Worm (Caenorhabditis elegans) whole organism, young adult: ENCODE data around the gene ZK938.1.

Source experiments
- B0019.2 ChIP-seq: fragments of 200-800 bp; sonication (Bioruptor generic); conservative IDR thresholded peaks from 2 replicates; pipeline ENCODE4 v1.3.6; 2022; ENCODE audit warnings: missing genetic modification reagents, missing genetic modification characterization, missing compliant biosample characterization
- B0035.1 ChIP-seq: sonication (generic microtip); optimal IDR thresholded peaks from 2 replicates; lab custom pipeline; 2016; ENCODE audit warnings: missing genetic modification characterization, mild to moderate bottlenecking, missing compliant biosample characterization, missing genotype, missing genetic modification reagents
- D2030.7 ChIP-seq: fragments of 200-800 bp; sonication (Bioruptor generic); IDR thresholded peaks from 2 replicates; pipeline ENCODE4 v1.3.6; 2022; ENCODE audit warnings: missing genetic modification reagents, missing genetic modification characterization, missing compliant biosample characterization
- F10E7.11 ChIP-seq: sonication (generic microtip); optimal IDR thresholded peaks from 2 replicates; lab custom pipeline; 2017; ENCODE audit warnings: mild to moderate bottlenecking, missing genetic modification characterization, moderate library complexity, missing compliant biosample characterization
- F23B12.7 ChIP-seq: sonication (generic microtip); optimal IDR thresholded peaks from 2 replicates; lab custom pipeline; 2017; ENCODE audit warnings: missing genetic modification characterization, mild to moderate bottlenecking, missing compliant biosample characterization, antibody characterized with exemption, moderate library complexity; ENCODE audit not compliant: insufficient read depth
- F33H1.4 ChIP-seq: fragments of 200-800 bp; sonication (Bioruptor generic); IDR thresholded peaks from 2 replicates; pipeline ENCODE4 v1.3.6; 2022; ENCODE audit warnings: missing genetic modification reagents, missing genetic modification characterization, missing compliant biosample characterization
- F37B4.10 ChIP-seq: fragments of 200-800 bp; sonication (Bioruptor generic); IDR thresholded peaks from 2 replicates; pipeline ENCODE4 v1.3.6; 2022; ENCODE audit warnings: missing genetic modification characterization, missing compliant biosample characterization
- F49E8.2 ChIP-seq: sonication (generic microtip); optimal IDR thresholded peaks from 3 replicates; lab custom pipeline; 2017; ENCODE audit warnings: missing genetic modification characterization, mild to moderate bottlenecking, missing compliant biosample characterization, antibody characterized with exemption, moderate library complexity; ENCODE audit not compliant: insufficient read depth
- F52B5.7 ChIP-seq: sonication (generic microtip); optimal IDR thresholded peaks from 2 replicates; lab custom pipeline; 2016; ENCODE audit warnings: mild to moderate bottlenecking, missing genetic modification characterization, missing compliant biosample characterization
- K11D2.4 ChIP-seq: fragments of 200-800 bp; sonication (Bioruptor generic); IDR thresholded peaks from 2 replicates; pipeline ENCODE4 v1.3.6; 2022; ENCODE audit warnings: missing genetic modification reagents, missing genetic modification characterization, missing compliant biosample characterization
- K12H6.12 ChIP-seq: fragments of 200-800 bp; sonication (Bioruptor generic); optimal IDR thresholded peaks from 2 replicates; lab custom pipeline; 2018; ENCODE audit warnings: mild to moderate bottlenecking, missing genetic modification characterization, missing compliant biosample characterization
- T07F8.4 ChIP-seq: sonication (generic microtip); optimal IDR thresholded peaks from 2 replicates; lab custom pipeline; 2016; ENCODE audit warnings: mild to moderate bottlenecking, missing genetic modification characterization, moderate library complexity, missing compliant biosample characterization
- T26A5.8 ChIP-seq: sonication (generic microtip); optimal IDR thresholded peaks from 2 replicates; lab custom pipeline; 2016; ENCODE audit warnings: missing genetic modification characterization, missing compliant biosample characterization
- Y53G8AR.9 ChIP-seq: fragments of 200-800 bp; sonication (Bioruptor generic); conservative IDR thresholded peaks from 2 replicates; pipeline ENCODE4 v1.3.6; 2022; ENCODE audit warnings: missing genetic modification reagents, missing genetic modification characterization, missing compliant biosample characterization
- akir-1 ChIP-seq: fragments of 200-800 bp; sonication (Bioruptor generic); optimal IDR thresholded peaks from 2 replicates; lab custom pipeline; 2018; ENCODE audit warnings: mild to moderate bottlenecking, missing genetic modification characterization, moderate library complexity, missing compliant biosample characterization
- atf-7 ChIP-seq: sonication (generic microtip); optimal IDR thresholded peaks from 2 replicates; lab custom pipeline; 2017; ENCODE audit warnings: mild to moderate bottlenecking, missing genetic modification characterization, missing compliant biosample characterization
- athp-1 ChIP-seq: sonication (generic microtip); optimal IDR thresholded peaks from 2 replicates; lab custom pipeline; 2017; ENCODE audit warnings: mild to moderate bottlenecking, missing genetic modification characterization, missing compliant biosample characterization
- dox-1 ChIP-seq: fragments of 200-800 bp; sonication (Bioruptor generic); IDR thresholded peaks from 2 replicates; pipeline ENCODE4 v1.3.6; 2022; ENCODE audit warnings: missing genetic modification reagents, missing genetic modification characterization, missing compliant biosample characterization
- fkh-3 ChIP-seq: sonication (generic microtip); optimal IDR thresholded peaks from 2 replicates; lab custom pipeline; 2016; ENCODE audit warnings: mild to moderate bottlenecking, missing genetic modification characterization, missing compliant biosample characterization
- him-1 ChIP-seq: sonication (generic microtip); optimal IDR thresholded peaks from 2 replicates; lab custom pipeline; 2016; ENCODE audit warnings: missing genotype, missing genetic modification reagents, missing genetic modification characterization, missing compliant biosample characterization
- hlh-12 ChIP-seq: sonication (generic microtip); optimal IDR thresholded peaks from 2 replicates; lab custom pipeline; 2016; ENCODE audit warnings: missing genetic modification characterization, missing compliant biosample characterization
- lin-35 ChIP-seq, 3 experiments: fragments of 150-350 bp in 2 of 3; sonication (generic microtip) in 1 of 3; optimal IDR thresholded peaks; 2 replicates each; lab custom pipeline; 2014 to 2018; ENCODE audit warnings: missing biosample characterization in 3 of 3, missing genetic modification characterization in 3 of 3, missing genetic modification reagents in 3 of 3
- lir-1 ChIP-seq: fragments of 200-800 bp; sonication (Bioruptor generic); conservative IDR thresholded peaks from 2 replicates; pipeline ENCODE4 v1.3.6; 2022; ENCODE audit warnings: missing genetic modification reagents, missing genetic modification characterization, missing compliant biosample characterization
- lsl-1 ChIP-seq: fragments of 200-800 bp; sonication (Bioruptor generic); optimal IDR thresholded peaks from 2 replicates; lab custom pipeline; 2018; ENCODE audit warnings: mild to moderate bottlenecking, missing genetic modification characterization, moderate library complexity, missing compliant biosample characterization
- madf-3 ChIP-seq: fragments of 200-800 bp; sonication (Bioruptor generic); IDR thresholded peaks from 2 replicates; pipeline ENCODE4 v1.3.6; 2022; ENCODE audit warnings: missing genetic modification reagents, missing genetic modification characterization, missing compliant biosample characterization
- madf-6 ChIP-seq: fragments of 200-800 bp; sonication (Bioruptor generic); IDR thresholded peaks from 2 replicates; pipeline ENCODE4 v1.3.6; 2022; ENCODE audit warnings: missing genetic modification reagents, missing genetic modification characterization, missing compliant biosample characterization
- madf-8 ChIP-seq: fragments of 200-800 bp; sonication (Bioruptor generic); conservative IDR thresholded peaks from 2 replicates; pipeline ENCODE4 v1.3.6; 2022; ENCODE audit warnings: missing genetic modification reagents, missing genetic modification characterization, missing compliant biosample characterization
- nfya-1 ChIP-seq: sonication (generic microtip); optimal IDR thresholded peaks from 2 replicates; lab custom pipeline; 2017; ENCODE audit warnings: antibody characterized with exemption, missing compliant biosample characterization, missing genetic modification characterization, borderline replicate concordance; ENCODE audit not compliant: insufficient read depth
- nfya-2 ChIP-seq: fragments of 200-800 bp; sonication (Bioruptor generic); IDR thresholded peaks from 2 replicates; pipeline ENCODE4 v1.3.6; 2022; ENCODE audit warnings: missing genetic modification reagents, missing genetic modification characterization, missing compliant biosample characterization
- nhr-179 ChIP-seq: sonication (generic microtip); optimal IDR thresholded peaks from 2 replicates; lab custom pipeline; 2016; ENCODE audit warnings: mild to moderate bottlenecking, missing genetic modification characterization, missing compliant biosample characterization
- nhr-27 ChIP-seq: fragments of 200-800 bp; sonication (Bioruptor generic); optimal IDR thresholded peaks from 2 replicates; lab custom pipeline; 2018; ENCODE audit warnings: mild to moderate bottlenecking, missing genetic modification characterization, moderate library complexity, missing compliant biosample characterization
- nhr-80 ChIP-seq: sonication (generic microtip); optimal IDR thresholded peaks from 2 replicates; lab custom pipeline; 2016; ENCODE audit warnings: missing genetic modification characterization, missing compliant biosample characterization
- nhr-90 ChIP-seq: sonication (generic microtip); optimal IDR thresholded peaks from 2 replicates; lab custom pipeline; 2016; ENCODE audit warnings: missing genotype, mild to moderate bottlenecking, missing genetic modification characterization, missing compliant biosample characterization
- pbrm-1 ChIP-seq: fragments of 200-800 bp; sonication (Bioruptor generic); IDR thresholded peaks from 2 replicates; pipeline ENCODE4 v1.3.6; 2022; ENCODE audit warnings: missing genetic modification reagents, missing genetic modification characterization, missing compliant biosample characterization
- pha-4 ChIP-seq: fragments of 150-350 bp; sonication (generic microtip); optimal IDR thresholded peaks from 2 replicates; lab custom pipeline; 2014; ENCODE audit warnings: missing biosample characterization, missing genetic modification reagents, missing genetic modification characterization
- sdz-38 ChIP-seq: sonication (generic microtip); optimal IDR thresholded peaks from 2 replicates; lab custom pipeline; 2016; ENCODE audit warnings: missing genotype, missing genetic modification characterization, missing compliant biosample characterization
- sea-2 ChIP-seq: fragments of 200-800 bp; sonication (Bioruptor generic); IDR thresholded peaks from 2 replicates; pipeline ENCODE4 v1.3.6; 2022; ENCODE audit warnings: missing genetic modification characterization, missing compliant biosample characterization
- unc-62 ChIP-seq: fragments of 150-350 bp; optimal IDR thresholded peaks from 2 replicates; lab custom pipeline; 2014; ENCODE audit warnings: missing biosample characterization, missing genetic modification reagents, missing genetic modification characterization
- xnd-1 ChIP-seq: sonication (generic microtip); optimal IDR thresholded peaks from 2 replicates; lab custom pipeline; 2016; ENCODE audit warnings: missing genotype, missing genetic modification reagents, missing genetic modification characterization, missing compliant biosample characterization
- zfh-2 ChIP-seq: fragments of 200-800 bp; sonication (Bioruptor generic); conservative IDR thresholded peaks from 2 replicates; pipeline ENCODE4 v1.3.6; 2022; ENCODE audit warnings: missing genetic modification reagents, missing genetic modification characterization, missing compliant biosample characterization

ZK938.1 gene

ce11 chrII:9838260-9838935, 9.2 kb downstream of the ZK938.1 start, which contains the start of gene arrd-4:
TSS of gene arrd-4 (minus strand) at chrII:9838310.
- TF ChIP-seq hlh-12 (tag; lab: Kevin White, UChicago) (no peak), F33H1.4 (GFP tag; lab: Robert Waterston, UW) (no peak), fkh-3 (tag; lab: Kevin White, UChicago) (no peak), lsl-1 (no peak), unc-62 (GFP tag; lab: Kevin White, UChicago) (no peak), nhr-179 (no peak), lin-35 (GFP tag; optimal IDR thresholded peaks at IDR 0.05; lab: Kevin White, UChicago) (no peak), B0019.2 (no peak), atf-7 (no peak), F37B4.10 (GFP tag; lab: Robert Waterston, UW) (no peak), lir-1 (GFP tag; lab: Robert Waterston, UW) (no peak), F49E8.2 (tag; lab: Kevin White, UChicago) (no peak), Y53G8AR.9 (GFP tag; lab: Robert Waterston, UW) (no peak), dox-1 (no peak), pbrm-1 (no peak), F23B12.7 (tag; lab: Kevin White, UChicago) (no peak), K11D2.4 (GFP tag; lab: Robert Waterston, UW) (no peak), nhr-90 (tag; lab: Kevin White, UChicago) (no peak), T07F8.4 (tag; lab: Kevin White, UChicago) (no peak)

- TF ChIP-seq akir-1 (GFP tag; lab: Kevin White, UChicago) (no peak), nhr-80 (no peak), T26A5.8 (tag; lab: Kevin White, UChicago) (no peak), zfh-2 (no peak), F52B5.7 (tag; lab: Kevin White, UChicago) (no peak), sea-2 (GFP tag; lab: Robert Waterston, UW) (no peak), K11D2.4 (GFP tag; lab: Robert Waterston, UW) (no peak), nhr-27 (no peak), K12H6.12 (tag; lab: Kevin White, UChicago) (no peak), nfya-2 (GFP tag; lab: Robert Waterston, UW) (no peak), D2030.7 (GFP tag; lab: Robert Waterston, UW) (no peak), sdz-38 (no peak), madf-3 (GFP tag; lab: Robert Waterston, UW) (no peak), nfya-1 (tag; lab: Kevin White, UChicago) (no peak), him-1 (tag; lab: Kevin White, UChicago) (no peak), F10E7.11 (tag; lab: Kevin White, UChicago) (no peak), pha-4 (no peak)
- TF ChIP-seq, all 124 proteins: peak for 0
Measured at ce11 chrII:9840313-9840712, 11.1 kb downstream of the ZK938.1 start, which contains the start of gene ZK938.11. TSS of gene ZK938.11 (minus strand) at chrII:9840413.

- TF ChIP-seq B0035.1 (tag; lab: Kevin White, UChicago) (no peak), madf-8 (peak; percentile 88), athp-1 (tag; lab: Kevin White, UChicago) (no peak), xnd-1 (tag; lab: Kevin White, UChicago) (peak; percentile 79), lsl-1 (peak; percentile 87), F33H1.4 (GFP tag; lab: Robert Waterston, UW) (peak; percentile 81), madf-6 (peak; percentile 96)
- TF ChIP-seq, all 124 proteins: peak for 5
Measured at ce11 chrII:9841985-9842505, 12.8 kb downstream of the ZK938.1 start, which contains the start of gene rnh-1.2. TSS of gene rnh-1.2 (minus strand) at chrII:9842035.
